Worm (Caenorhabditis elegans) whole organism, L1 larva: Measurements from ENCODE around the gene mes-1.

ENCODE experiments used
- aly-2 ChIP-seq: fragments of 150-350 bp; optimal IDR thresholded peaks from 2 replicates; lab custom pipeline; 2014; ENCODE audit warnings: missing biosample characterization, missing genetic modification characterization
- blmp-1 ChIP-seq: fragments of 150-350 bp; optimal IDR thresholded peaks from 2 replicates; lab custom pipeline; 2014; ENCODE audit warnings: missing biosample characterization, missing genetic modification characterization
- fos-1 ChIP-seq: fragments of 150-350 bp; optimal IDR thresholded peaks from 2 replicates; lab custom pipeline; 2014; ENCODE audit warnings: missing biosample characterization, missing genetic modification characterization
- jun-1 ChIP-seq: fragments of 150-350 bp; optimal IDR thresholded peaks from 2 replicates; lab custom pipeline; 2014; ENCODE audit warnings: missing biosample characterization, missing genetic modification reagents, missing genetic modification characterization
- lin-15B ChIP-seq: fragments of 150-350 bp; sonication (generic microtip); optimal IDR thresholded peaks from 3 replicates; lab custom pipeline; 2014; ENCODE audit warnings: missing biosample characterization, missing genetic modification characterization
- nhr-237 ChIP-seq: fragments of 150-350 bp; optimal IDR thresholded peaks from 2 replicates; lab custom pipeline; 2014; ENCODE audit warnings: missing biosample characterization, missing genetic modification characterization
- nhr-28 ChIP-seq: fragments of 150-350 bp; optimal IDR thresholded peaks from 2 replicates; lab custom pipeline; 2014; ENCODE audit warnings: missing biosample characterization, missing genetic modification characterization
- snpc-4 ChIP-seq: fragments of 150-350 bp; optimal IDR thresholded peaks from 2 replicates; lab custom pipeline; 2014; ENCODE audit warnings: missing biosample characterization, missing genetic modification characterization
- sox-4 ChIP-seq: sonication (generic microtip); optimal IDR thresholded peaks from 2 replicates; lab custom pipeline; 2016; ENCODE audit warnings: missing genetic modification characterization, missing compliant biosample characterization
- sup-37 ChIP-seq: fragments of 200-800 bp; sonication (Bioruptor generic); optimal IDR thresholded peaks from 2 replicates; lab custom pipeline; 2018; ENCODE audit warnings: mild to moderate bottlenecking, missing genetic modification characterization, missing compliant biosample characterization
- tbx-2 ChIP-seq: sonication (generic microtip); optimal IDR thresholded peaks from 2 replicates; lab custom pipeline; 2016; ENCODE audit warnings: missing genetic modification characterization, missing compliant biosample characterization
- unc-62 ChIP-seq: fragments of 150-350 bp; optimal IDR thresholded peaks from 2 replicates; lab custom pipeline; 2014; ENCODE audit warnings: missing biosample characterization, missing genetic modification reagents, missing genetic modification characterization
- xbp-1 ChIP-seq: sonication (generic microtip); optimal IDR thresholded peaks from 2 replicates; lab custom pipeline; 2016; ENCODE audit warnings: missing genetic modification characterization, missing compliant biosample characterization
- ztf-11 ChIP-seq, 2 experiments: sonication (generic microtip); optimal IDR thresholded peaks; 2 replicates each; lab custom pipeline; 2016 to 2017; ENCODE audit warnings: missing genetic modification characterization in 2 of 2, missing biosample characterization in 1 of 2, missing compliant biosample characterization in 1 of 2

DNA sequence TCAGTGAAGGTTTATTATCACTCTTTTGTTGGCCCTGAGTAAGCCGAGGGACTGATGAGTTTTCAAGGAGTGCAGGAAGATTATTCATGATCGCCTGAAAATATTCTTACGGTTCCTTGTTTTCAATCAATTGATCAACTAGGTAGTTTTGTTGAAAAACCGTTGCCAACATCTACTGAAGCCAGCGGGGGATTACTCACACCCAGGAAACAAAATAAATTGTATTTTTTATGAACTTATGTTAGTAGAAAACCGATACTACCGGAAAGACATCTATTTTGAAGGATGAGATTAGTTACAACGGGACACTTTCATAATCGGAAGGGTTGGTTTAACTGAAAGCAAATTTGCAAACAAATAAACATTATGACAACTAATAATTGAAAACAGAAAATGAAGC, 20.8 kb downstream of the mes-1 start, which contains the start of gene Y62H9A.2:
- TF ChIP-seq ztf-11 (tag; optimal IDR thresholded peaks at IDR 0.05; lab: Kevin White, UChicago) (no peak), sup-37 (no peak), lin-15B (tag; lab: Kevin White, UChicago) (no peak), xbp-1 (no peak), nhr-237 (tag; lab: Kevin White, UChicago) (no peak), fos-1 (tag; lab: Kevin White, UChicago) (no peak), sox-4 (no peak), unc-62 (GFP tag; lab: Kevin White, UChicago) (no peak), tbx-2 (no peak), jun-1 (tag; lab: Kevin White, UChicago) (no peak), snpc-4 (no peak), blmp-1 (tag; lab: Kevin White, UChicago) (no peak), nhr-28 (tag; lab: Kevin White, UChicago) (no peak), aly-2 (tag; lab: Kevin White, UChicago) (no peak)
